Worm (Caenorhabditis elegans) whole organism, L1 larva: ENCODE results near the gene sma-9.
A peak's percentile ranks its signal among the peaks of the same experiment; 100 is the strongest.

Experiments used
- C04F5.9 ChIP-seq: sonication (generic microtip); optimal IDR thresholded peaks from 2 replicates; lab custom pipeline; 2016; ENCODE audit warnings: missing genetic modification characterization, missing compliant biosample characterization
- C16A3.4 ChIP-seq: fragments of 150-350 bp; optimal IDR thresholded peaks from 2 replicates; lab custom pipeline; 2014; ENCODE audit warnings: missing biosample characterization, missing genetic modification characterization
- F16B12.6 ChIP-seq: fragments of 150-350 bp; optimal IDR thresholded peaks from 2 replicates; lab custom pipeline; 2014; ENCODE audit warnings: missing biosample characterization, missing genetic modification characterization
- alr-1 ChIP-seq: fragments of 200-800 bp; sonication (Bioruptor generic); optimal IDR thresholded peaks from 2 replicates; lab custom pipeline; 2018; ENCODE audit warnings: borderline replicate concordance, mild to moderate bottlenecking, missing genetic modification characterization, missing compliant biosample characterization
- aly-2 ChIP-seq: fragments of 150-350 bp; optimal IDR thresholded peaks from 2 replicates; lab custom pipeline; 2014; ENCODE audit warnings: missing biosample characterization, missing genetic modification characterization
- ceh-82 ChIP-seq, 3 experiments: fragments of 150-350 bp in 1 of 3; sonication (generic microtip) in 2 of 3; optimal IDR thresholded peaks; 2 replicates each; lab custom pipeline; 2014 to 2017; ENCODE audit warnings: missing biosample characterization in 3 of 3, missing genetic modification characterization in 3 of 3
- ceh-88 ChIP-seq: fragments of 200-800 bp; sonication (Bioruptor generic); IDR thresholded peaks from 2 replicates; pipeline ENCODE4 v1.3.6; 2022; ENCODE audit warnings: missing genetic modification characterization, missing compliant biosample characterization
- dsc-1 ChIP-seq: sonication (generic microtip); optimal IDR thresholded peaks from 2 replicates; lab custom pipeline; 2016; ENCODE audit warnings: mild to moderate bottlenecking, missing genetic modification characterization, missing compliant biosample characterization
- efl-1 ChIP-seq, 4 experiments: fragments of 150-350 bp; optimal IDR thresholded peaks in 3 of 4; peaks in 1 of 4; 1 replicate in 1 of 4; 2 replicates in 3 of 4; lab custom pipeline; 2014; ENCODE audit warnings: missing biosample characterization in 2 of 4, missing genetic modification characterization in 2 of 4, missing genetic modification reagents in 2 of 4
- efl-3 ChIP-seq: fragments of 200-800 bp; sonication (Bioruptor generic); optimal IDR thresholded peaks from 2 replicates; lab custom pipeline; 2018; ENCODE audit warnings: mild to moderate bottlenecking, missing genetic modification characterization, missing compliant biosample characterization
- elt-3 ChIP-seq, 6 experiments: fragments of 150-350 bp in 1 of 6; sonication (generic microtip); optimal IDR thresholded peaks; 2 replicates each; lab custom pipeline; 2017 to 2018; ENCODE audit warnings: missing biosample characterization in 6 of 6, missing genetic modification characterization in 6 of 6, inconsistent platforms in 1 of 6
- ets-5 ChIP-seq: fragments of 200-800 bp; sonication (Bioruptor generic); IDR thresholded peaks from 2 replicates; pipeline ENCODE4 v1.3.6; 2022; ENCODE audit warnings: missing genetic modification characterization, missing compliant biosample characterization
- fkh-4 ChIP-seq: sonication (generic microtip); optimal IDR thresholded peaks from 2 replicates; lab custom pipeline; 2016; ENCODE audit warnings: missing compliant biosample characterization, missing genetic modification characterization, borderline replicate concordance
- grh-1 ChIP-seq: fragments of 200-800 bp; sonication (Bioruptor generic); IDR thresholded peaks from 2 replicates; pipeline ENCODE4 v1.3.6; 2022; ENCODE audit warnings: missing genetic modification reagents, missing genetic modification characterization, missing compliant biosample characterization
- hlh-17 ChIP-seq: fragments of 200-800 bp; sonication (Bioruptor generic); optimal IDR thresholded peaks from 2 replicates; lab custom pipeline; 2018; ENCODE audit warnings: missing genetic modification characterization, mild to moderate bottlenecking, missing compliant biosample characterization, moderate library complexity, borderline replicate concordance
- hlh-4 ChIP-seq: sonication (generic microtip); optimal IDR thresholded peaks from 2 replicates; lab custom pipeline; 2016; ENCODE audit warnings: mild to moderate bottlenecking, missing genetic modification characterization, missing compliant biosample characterization
- irx-1 ChIP-seq: sonication (generic microtip); optimal IDR thresholded peaks from 2 replicates; lab custom pipeline; 2016; ENCODE audit warnings: missing genetic modification characterization, missing compliant biosample characterization
- jun-1 ChIP-seq: fragments of 150-350 bp; optimal IDR thresholded peaks from 2 replicates; lab custom pipeline; 2014; ENCODE audit warnings: missing biosample characterization, missing genetic modification reagents, missing genetic modification characterization
- lin-13 ChIP-seq: fragments of 150-350 bp; optimal IDR thresholded peaks from 2 replicates; lab custom pipeline; 2014; ENCODE audit warnings: missing biosample characterization, missing genetic modification reagents, missing genetic modification characterization
- lin-15B ChIP-seq: fragments of 150-350 bp; sonication (generic microtip); optimal IDR thresholded peaks from 3 replicates; lab custom pipeline; 2014; ENCODE audit warnings: missing biosample characterization, missing genetic modification characterization
- lin-35 ChIP-seq, 2 experiments: fragments of 150-350 bp; optimal IDR thresholded peaks; 2 replicates each; lab custom pipeline; 2014; ENCODE audit warnings: missing biosample characterization in 2 of 2, missing genetic modification characterization in 2 of 2, missing genetic modification reagents in 2 of 2
- lin-39 ChIP-seq: fragments of 150-350 bp; optimal IDR thresholded peaks from 2 replicates; lab custom pipeline; 2014; ENCODE audit warnings: missing biosample characterization, missing genetic modification reagents, missing genetic modification characterization
- lir-3 ChIP-seq: sonication (generic microtip); optimal IDR thresholded peaks from 2 replicates; lab custom pipeline; 2016; ENCODE audit warnings: mild to moderate bottlenecking, missing genetic modification characterization, moderate library complexity, missing compliant biosample characterization; ENCODE audit not compliant: poor library complexity
- lsy-2 ChIP-seq, 2 experiments: fragments of 150-350 bp; optimal IDR thresholded peaks; 2 replicates each; lab custom pipeline; 2014; ENCODE audit warnings: missing biosample characterization in 2 of 2, missing genetic modification characterization in 2 of 2
- mab-9 ChIP-seq: fragments of 200-800 bp; sonication (Bioruptor generic); IDR thresholded peaks from 2 replicates; pipeline ENCODE4 v1.3.6; 2022; ENCODE audit warnings: missing genetic modification reagents, missing genetic modification characterization, missing compliant biosample characterization
- mdl-1 ChIP-seq, 2 experiments: fragments of 150-350 bp; optimal IDR thresholded peaks; 2 replicates each; lab custom pipeline; 2014 to 2017; ENCODE audit warnings: missing biosample characterization in 2 of 2, missing genetic modification characterization in 2 of 2, inconsistent platforms in 1 of 2
- mef-2 ChIP-seq: fragments of 150-350 bp; optimal IDR thresholded peaks from 2 replicates; lab custom pipeline; 2014; ENCODE audit warnings: missing biosample characterization, missing genetic modification characterization
- nhr-11 ChIP-seq: fragments of 150-350 bp; optimal IDR thresholded peaks from 2 replicates; lab custom pipeline; 2014; ENCODE audit warnings: missing biosample characterization, missing genetic modification characterization
- nhr-19 ChIP-seq: fragments of 200-800 bp; sonication (Bioruptor generic); conservative IDR thresholded peaks from 2 replicates; pipeline ENCODE4 v1.3.6; 2022; ENCODE audit warnings: missing genetic modification characterization, missing compliant biosample characterization
- nhr-237 ChIP-seq: fragments of 150-350 bp; optimal IDR thresholded peaks from 2 replicates; lab custom pipeline; 2014; ENCODE audit warnings: missing biosample characterization, missing genetic modification characterization
- nhr-28 ChIP-seq: fragments of 150-350 bp; optimal IDR thresholded peaks from 2 replicates; lab custom pipeline; 2014; ENCODE audit warnings: missing biosample characterization, missing genetic modification characterization
- nhr-47 ChIP-seq: sonication (generic microtip); optimal IDR thresholded peaks from 2 replicates; lab custom pipeline; 2016; ENCODE audit warnings: mild to moderate bottlenecking, missing genetic modification characterization, moderate library complexity, missing compliant biosample characterization
- nhr-71 ChIP-seq: sonication (generic microtip); optimal IDR thresholded peaks from 2 replicates; lab custom pipeline; 2016; ENCODE audit warnings: mild to moderate bottlenecking, missing genetic modification characterization, moderate library complexity, missing compliant biosample characterization
- nhr-84 ChIP-seq: sonication (generic microtip); optimal IDR thresholded peaks from 2 replicates; lab custom pipeline; 2017; ENCODE audit warnings: missing biosample characterization, missing genetic modification characterization
- nhr-90 ChIP-seq: sonication (generic microtip); optimal IDR thresholded peaks from 2 replicates; lab custom pipeline; 2016; ENCODE audit warnings: mild to moderate bottlenecking, missing genetic modification characterization, missing compliant biosample characterization; ENCODE audit not compliant: poor library complexity
- pqm-1 ChIP-seq: sonication (generic microtip); optimal IDR thresholded peaks from 3 replicates; lab custom pipeline; 2017; ENCODE audit warnings: missing biosample characterization, missing genetic modification characterization
- rnt-1 ChIP-seq: sonication (generic microtip); optimal IDR thresholded peaks from 2 replicates; lab custom pipeline; 2016; ENCODE audit warnings: mild to moderate bottlenecking, missing genetic modification characterization, moderate library complexity, missing compliant biosample characterization
- skn-1 ChIP-seq: fragments of 150-350 bp; optimal IDR thresholded peaks from 2 replicates; lab custom pipeline; 2014; ENCODE audit warnings: missing biosample characterization, missing genetic modification characterization
- snu-23 ChIP-seq: sonication (generic microtip); optimal IDR thresholded peaks from 2 replicates; lab custom pipeline; 2016; ENCODE audit warnings: missing genetic modification characterization, missing compliant biosample characterization
- sox-4 ChIP-seq: sonication (generic microtip); optimal IDR thresholded peaks from 2 replicates; lab custom pipeline; 2016; ENCODE audit warnings: missing genetic modification characterization, missing compliant biosample characterization
- sup-37 ChIP-seq: fragments of 200-800 bp; sonication (Bioruptor generic); optimal IDR thresholded peaks from 2 replicates; lab custom pipeline; 2018; ENCODE audit warnings: mild to moderate bottlenecking, missing genetic modification characterization, missing compliant biosample characterization
- swsn-7 ChIP-seq: sonication (generic microtip); optimal IDR thresholded peaks from 2 replicates; lab custom pipeline; 2016; ENCODE audit warnings: missing genetic modification characterization, missing compliant biosample characterization
- tbx-2 ChIP-seq: sonication (generic microtip); optimal IDR thresholded peaks from 2 replicates; lab custom pipeline; 2016; ENCODE audit warnings: missing genetic modification characterization, missing compliant biosample characterization
- tlp-1 ChIP-seq: fragments of 150-350 bp; optimal IDR thresholded peaks from 2 replicates; lab custom pipeline; 2014; ENCODE audit warnings: missing biosample characterization, missing genetic modification characterization
- unc-130 ChIP-seq: fragments of 150-350 bp; optimal IDR thresholded peaks from 2 replicates; lab custom pipeline; 2017; ENCODE audit warnings: missing biosample characterization, missing genetic modification characterization, inconsistent platforms
- unc-30 ChIP-seq: sonication (generic microtip); optimal IDR thresholded peaks from 2 replicates; lab custom pipeline; 2017; ENCODE audit warnings: missing biosample characterization, missing genetic modification characterization
- unc-62 ChIP-seq: fragments of 150-350 bp; optimal IDR thresholded peaks from 2 replicates; lab custom pipeline; 2014; ENCODE audit warnings: missing biosample characterization, missing genetic modification reagents, missing genetic modification characterization
- unc-86 ChIP-seq: sonication (generic microtip); optimal IDR thresholded peaks from 2 replicates; lab custom pipeline; 2016; ENCODE audit warnings: missing genetic modification characterization, missing compliant biosample characterization
- xbp-1 ChIP-seq: sonication (generic microtip); optimal IDR thresholded peaks from 2 replicates; lab custom pipeline; 2016; ENCODE audit warnings: missing genetic modification characterization, missing compliant biosample characterization
- zip-4 ChIP-seq: fragments of 200-800 bp; sonication (Bioruptor generic); optimal IDR thresholded peaks from 2 replicates; lab custom pipeline; 2018; ENCODE audit warnings: mild to moderate bottlenecking, missing genetic modification characterization, moderate library complexity, missing compliant biosample characterization

sma-9 gene

ce11 chrX:10820511-10820910 is 51.4 kb downstream of the sma-9 start, which contains the start of gene F31B12.3:
Gene F31B12.3 (minus strand): TSS chrX:10820611.
- TF ChIP-seq efl-1 (optimal IDR thresholded peaks at IDR 0.05; lab: Kevin White, UChicago): no peak
- no peak for TF ChIP-seq efl-1 (GFP tag; optimal IDR thresholded peaks at IDR 0.05 in 1 of 2; lab: Kevin White, UChicago)

DNA sequence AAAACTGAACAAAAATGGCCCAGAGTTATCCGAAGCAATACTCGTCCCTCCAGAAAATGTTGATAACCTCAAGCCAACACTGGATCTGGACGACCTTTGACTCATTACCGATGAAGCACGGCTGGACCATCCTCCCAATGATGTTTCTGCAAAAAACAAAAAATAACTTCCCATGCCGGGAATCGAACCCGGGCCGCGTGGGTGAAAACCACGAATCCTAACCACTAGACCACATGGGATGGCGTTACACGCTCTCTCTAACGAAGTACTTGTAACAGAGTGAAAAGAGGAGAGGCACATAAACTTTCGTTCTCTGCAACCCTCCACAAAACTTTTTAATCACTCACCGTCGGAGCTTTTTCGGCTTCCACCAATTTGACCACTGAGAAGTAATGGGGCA is 52.1 kb downstream of the sma-9 start:
- TF ChIP-seq irx-1 (tag; lab: Kevin White, UChicago) (no peak), efl-3 (GFP tag; lab: Kevin White, UChicago) (no peak), lin-39 (no peak), ceh-82 (tag; optimal IDR thresholded peaks at IDR 0.05; lab: Kevin White, UChicago) (peak in 2 of 3 experiments; percentile 23 to 49), rnt-1 (tag; lab: Kevin White, UChicago) (peak; percentile 71), F16B12.6 (tag; lab: Kevin White, UChicago) (no peak), sup-37 (no peak), xbp-1 (tag; lab: Kevin White, UChicago) (peak; percentile 35), lin-13 (GFP tag; lab: Kevin White, UChicago) (no peak), fkh-4 (tag; lab: Kevin White, UChicago) (no peak), tbx-2 (tag; lab: Kevin White, UChicago) (peak; percentile 45), lin-35 (GFP tag; optimal IDR thresholded peaks at IDR 0.05; lab: Kevin White, UChicago) (no peak), efl-1 (optimal IDR thresholded peaks at IDR 0.05; lab: Kevin White, UChicago) (peak in 1 of 2 experiments; percentile 4), efl-1 (GFP tag; optimal IDR thresholded peaks at IDR 0.05 in 1 of 2; lab: Kevin White, UChicago) (peak in 1 of 2 experiments; percentile 82), jun-1 (no peak), hlh-4 (tag; lab: Kevin White, UChicago) (no peak), tlp-1 (tag; lab: Kevin White, UChicago) (no peak), sox-4 (tag; lab: Kevin White, UChicago) (no peak), unc-130 (tag; lab: Kevin White, UChicago) (peak; percentile 40), ceh-88 (peak; percentile 49), C16A3.4 (tag; lab: Kevin White, UChicago) (peak; percentile 27), pqm-1 (tag; lab: Kevin White, UChicago) (no peak), ets-5 (no peak), lsy-2 (tag; optimal IDR thresholded peaks at IDR 0.05; lab: Kevin White, UChicago) (no peak), snu-23 (GFP tag; lab: Kevin White, UChicago) (peak; percentile 72), unc-86 (tag; lab: Kevin White, UChicago) (peak; percentile 18), nhr-71 (peak; percentile 68), aly-2 (tag; lab: Kevin White, UChicago) (no peak), mdl-1 (tag; optimal IDR thresholded peaks at IDR 0.05; lab: Kevin White, UChicago) (peak in 1 of 2 experiments; percentile 46), nhr-47 (tag; lab: Kevin White, UChicago) (peak; percentile 69), skn-1 (tag; lab: Kevin White, UChicago) (no peak), alr-1 (tag; lab: Kevin White, UChicago) (no peak), mab-9 (peak; percentile 53; the same call in 1 of the 2 replicates), lir-3 (tag; lab: Kevin White, UChicago) (no peak), nhr-84 (tag; lab: Kevin White, UChicago) (no peak), nhr-28 (tag; lab: Kevin White, UChicago) (no peak), unc-62 (GFP tag; lab: Kevin White, UChicago) (no peak), nhr-237 (tag; lab: Kevin White, UChicago) (no peak), nhr-11 (tag; lab: Kevin White, UChicago) (no peak), swsn-7 (peak; percentile 47), dsc-1 (tag; lab: Kevin White, UChicago) (peak; percentile 49), hlh-17 (GFP tag; lab: Kevin White, UChicago) (no peak), lin-15B (no peak), grh-1 (GFP tag; lab: Robert Waterston, UW) (0 out of 2 replicates have a peak, but pooled peaks have one; percentile 5), zip-4 (GFP tag; lab: Kevin White, UChicago) (no peak), C04F5.9 (tag; lab: Kevin White, UChicago) (no peak), nhr-19 (GFP tag; lab: Robert Waterston, UW) (peak; percentile 75), mef-2 (tag; lab: Kevin White, UChicago) (no peak), nhr-90 (tag; lab: Kevin White, UChicago) (peak; percentile 48), elt-3 (tag; optimal IDR thresholded peaks at IDR 0.05; lab: Kevin White, UChicago) (no peak), unc-30 (tag; lab: Kevin White, UChicago) (no peak)
